Fruit fly (Drosophila melanogaster) Kc167 (cell line): ENCODE results near the gene Ir76b.

ENCODE experiments used
- Sin3A ChIP-seq: fragments of >200 bp; optimal IDR thresholded peaks from 2 replicates; lab custom pipeline; 2018; ENCODE audit warnings: missing external identifiers
- ttk ChIP-seq: sonication (Bioruptor generic); optimal IDR thresholded peaks from 2 replicates; lab custom pipeline; 2017; ENCODE audit warnings: missing external identifiers

DNA sequence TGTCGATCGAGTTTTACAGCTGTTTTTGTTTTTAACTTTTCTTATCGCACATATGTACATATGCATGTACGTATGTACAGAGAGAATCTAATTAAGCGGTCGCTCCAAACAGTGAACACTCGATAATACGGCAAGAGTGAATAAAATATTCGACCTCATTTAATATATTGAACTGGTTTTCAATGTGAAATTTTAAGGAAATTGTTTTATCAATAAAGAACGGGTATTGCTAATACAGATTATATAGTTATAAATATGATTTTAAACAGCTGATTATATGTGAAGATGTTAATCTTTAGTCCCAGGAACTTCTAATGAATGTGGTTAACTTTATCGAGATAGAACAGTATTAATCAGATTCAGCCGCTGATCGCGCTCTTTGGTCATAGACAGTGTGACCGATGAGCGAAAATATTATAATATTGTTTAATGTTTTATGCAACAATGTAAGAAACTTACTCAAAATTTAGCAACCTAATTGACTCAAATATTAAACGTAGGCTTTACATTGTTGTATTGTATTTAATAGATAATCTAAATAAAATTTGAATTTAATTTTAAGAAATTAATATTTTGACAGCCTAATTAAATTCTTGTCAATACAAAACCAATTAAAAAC, 29.4 kb upstream of the Ir76b start, which contains the start of gene CG7328:
- TF ChIP-seq ttk (lab: Kevin White, UChicago) = no peak
- TF ChIP-seq Sin3A (lab: Kevin White, UChicago) = no peak
